Worm (Caenorhabditis elegans) whole organism, L1 larva: ENCODE results near the gene ins-1.

Experiments
- F16B12.6 ChIP-seq: fragments of 150-350 bp; optimal IDR thresholded peaks from 2 replicates; lab custom pipeline; 2014; ENCODE audit warnings: missing biosample characterization, missing genetic modification characterization
- Y116A8C.19 ChIP-seq: sonication (generic microtip); optimal IDR thresholded peaks from 2 replicates; lab custom pipeline; 2016; ENCODE audit warnings: missing compliant biosample characterization, missing genetic modification characterization, borderline replicate concordance
- aha-1 ChIP-seq: fragments of 150-350 bp; optimal IDR thresholded peaks from 2 replicates; lab custom pipeline; 2014; ENCODE audit warnings: missing biosample characterization, missing genetic modification characterization
- alr-1 ChIP-seq: fragments of 200-800 bp; sonication (Bioruptor generic); optimal IDR thresholded peaks from 2 replicates; lab custom pipeline; 2018; ENCODE audit warnings: borderline replicate concordance, mild to moderate bottlenecking, missing genetic modification characterization, missing compliant biosample characterization
- ama-1 ChIP-seq: fragments of 150-350 bp; optimal IDR thresholded peaks from 2 replicates; lab custom pipeline; 2014
- blmp-1 ChIP-seq: fragments of 150-350 bp; optimal IDR thresholded peaks from 2 replicates; lab custom pipeline; 2014; ENCODE audit warnings: missing biosample characterization, missing genetic modification characterization
- ceh-8 ChIP-seq: fragments of 200-800 bp; sonication (Bioruptor generic); optimal IDR thresholded peaks from 2 replicates; lab custom pipeline; 2018; ENCODE audit warnings: mild to moderate bottlenecking, missing genetic modification characterization, moderate library complexity, missing compliant biosample characterization
- ceh-82 ChIP-seq, 3 experiments: fragments of 150-350 bp in 1 of 3; sonication (generic microtip) in 2 of 3; optimal IDR thresholded peaks; 2 replicates each; lab custom pipeline; 2014 to 2017; ENCODE audit warnings: missing biosample characterization in 3 of 3, missing genetic modification characterization in 3 of 3
- ceh-90 ChIP-seq: sonication (generic microtip); optimal IDR thresholded peaks from 2 replicates; lab custom pipeline; 2016; ENCODE audit warnings: missing genetic modification characterization, missing compliant biosample characterization
- ces-1 ChIP-seq: fragments of 150-350 bp; optimal IDR thresholded peaks from 2 replicates; lab custom pipeline; 2014; ENCODE audit warnings: missing biosample characterization, missing genetic modification reagents, missing genetic modification characterization
- dpl-1 ChIP-seq, 3 experiments: fragments of 150-350 bp in 2 of 3; sonication (generic microtip) in 1 of 3; optimal IDR thresholded peaks; 2 replicates each; lab custom pipeline; 2014 to 2017; ENCODE audit warnings: missing biosample characterization in 3 of 3, missing genetic modification characterization in 3 of 3, missing genetic modification reagents in 3 of 3
- dsc-1 ChIP-seq: sonication (generic microtip); optimal IDR thresholded peaks from 2 replicates; lab custom pipeline; 2016; ENCODE audit warnings: mild to moderate bottlenecking, missing genetic modification characterization, missing compliant biosample characterization
- efl-1 ChIP-seq, 4 experiments: fragments of 150-350 bp; optimal IDR thresholded peaks in 3 of 4; peaks in 1 of 4; 1 replicate in 1 of 4; 2 replicates in 3 of 4; lab custom pipeline; 2014; ENCODE audit warnings: missing biosample characterization in 2 of 4, missing genetic modification characterization in 2 of 4, missing genetic modification reagents in 2 of 4
- egl-27 ChIP-seq, 2 experiments: fragments of 150-350 bp in 1 of 2; sonication (generic microtip); optimal IDR thresholded peaks; 3 replicates each; lab custom pipeline; 2017 to 2018; ENCODE audit warnings: missing biosample characterization in 2 of 2, missing genetic modification characterization in 2 of 2, missing genetic modification reagents in 2 of 2
- elt-3 ChIP-seq, 6 experiments: fragments of 150-350 bp in 1 of 6; sonication (generic microtip); optimal IDR thresholded peaks; 2 replicates each; lab custom pipeline; 2017 to 2018; ENCODE audit warnings: missing biosample characterization in 6 of 6, missing genetic modification characterization in 6 of 6, inconsistent platforms in 1 of 6
- ets-5 ChIP-seq: fragments of 200-800 bp; sonication (Bioruptor generic); IDR thresholded peaks from 2 replicates; pipeline ENCODE4 v1.3.6; 2022; ENCODE audit warnings: missing genetic modification characterization, missing compliant biosample characterization
- fkh-10 ChIP-seq: sonication (generic microtip); optimal IDR thresholded peaks from 2 replicates; lab custom pipeline; 2017; ENCODE audit warnings: missing biosample characterization, missing genetic modification reagents, missing genetic modification characterization
- fkh-8 ChIP-seq: sonication (generic microtip); optimal IDR thresholded peaks from 2 replicates; lab custom pipeline; 2016; ENCODE audit warnings: mild to moderate bottlenecking, missing genetic modification characterization, missing compliant biosample characterization
- fos-1 ChIP-seq: fragments of 150-350 bp; optimal IDR thresholded peaks from 2 replicates; lab custom pipeline; 2014; ENCODE audit warnings: missing biosample characterization, missing genetic modification characterization
- grh-1 ChIP-seq: fragments of 200-800 bp; sonication (Bioruptor generic); IDR thresholded peaks from 2 replicates; pipeline ENCODE4 v1.3.6; 2022; ENCODE audit warnings: missing genetic modification reagents, missing genetic modification characterization, missing compliant biosample characterization
- hlh-17 ChIP-seq: fragments of 200-800 bp; sonication (Bioruptor generic); optimal IDR thresholded peaks from 2 replicates; lab custom pipeline; 2018; ENCODE audit warnings: missing genetic modification characterization, mild to moderate bottlenecking, missing compliant biosample characterization, moderate library complexity, borderline replicate concordance
- hlh-4 ChIP-seq: sonication (generic microtip); optimal IDR thresholded peaks from 2 replicates; lab custom pipeline; 2016; ENCODE audit warnings: mild to moderate bottlenecking, missing genetic modification characterization, missing compliant biosample characterization
- hpl-2 ChIP-seq: fragments of 150-350 bp; optimal IDR thresholded peaks from 2 replicates; lab custom pipeline; 2014; ENCODE audit warnings: missing biosample characterization, missing genetic modification reagents, missing genetic modification characterization
- irx-1 ChIP-seq: sonication (generic microtip); optimal IDR thresholded peaks from 2 replicates; lab custom pipeline; 2016; ENCODE audit warnings: missing genetic modification characterization, missing compliant biosample characterization
- lin-14 ChIP-seq: fragments of 200-800 bp; sonication (Bioruptor generic); optimal IDR thresholded peaks from 2 replicates; lab custom pipeline; 2018; ENCODE audit warnings: mild to moderate bottlenecking, missing genetic modification characterization, moderate library complexity, missing compliant biosample characterization
- lin-39 ChIP-seq: fragments of 150-350 bp; optimal IDR thresholded peaks from 2 replicates; lab custom pipeline; 2014; ENCODE audit warnings: missing biosample characterization, missing genetic modification reagents, missing genetic modification characterization
- lsy-2 ChIP-seq, 2 experiments: fragments of 150-350 bp; optimal IDR thresholded peaks; 2 replicates each; lab custom pipeline; 2014; ENCODE audit warnings: missing biosample characterization in 2 of 2, missing genetic modification characterization in 2 of 2
- mdl-1 ChIP-seq, 2 experiments: fragments of 150-350 bp; optimal IDR thresholded peaks; 2 replicates each; lab custom pipeline; 2014 to 2017; ENCODE audit warnings: missing biosample characterization in 2 of 2, missing genetic modification characterization in 2 of 2, inconsistent platforms in 1 of 2
- mep-1 ChIP-seq: fragments of 150-350 bp; optimal IDR thresholded peaks from 2 replicates; lab custom pipeline; 2014; ENCODE audit warnings: missing biosample characterization, missing genetic modification characterization
- nhr-20 ChIP-seq: sonication (generic microtip); optimal IDR thresholded peaks from 2 replicates; lab custom pipeline; 2016; ENCODE audit warnings: mild to moderate bottlenecking, missing genetic modification characterization, missing compliant biosample characterization
- nhr-71 ChIP-seq: sonication (generic microtip); optimal IDR thresholded peaks from 2 replicates; lab custom pipeline; 2016; ENCODE audit warnings: mild to moderate bottlenecking, missing genetic modification characterization, moderate library complexity, missing compliant biosample characterization
- nhr-76 ChIP-seq: sonication (generic microtip); optimal IDR thresholded peaks from 2 replicates; lab custom pipeline; 2017; ENCODE audit warnings: missing biosample characterization, missing genetic modification characterization
- nhr-84 ChIP-seq: sonication (generic microtip); optimal IDR thresholded peaks from 2 replicates; lab custom pipeline; 2017; ENCODE audit warnings: missing biosample characterization, missing genetic modification characterization
- nhr-85 ChIP-seq: sonication (generic microtip); peaks from one replicate; lab custom pipeline; 2016; ENCODE audit warnings: missing genetic modification characterization, inconsistent platforms, missing compliant biosample characterization
- pag-3 ChIP-seq: sonication (generic microtip); optimal IDR thresholded peaks from 2 replicates; lab custom pipeline; 2017; ENCODE audit warnings: missing genetic modification characterization, mild to moderate bottlenecking, missing compliant biosample characterization, antibody characterized with exemption, borderline replicate concordance; ENCODE audit not compliant: insufficient read depth
- pqm-1 ChIP-seq: sonication (generic microtip); optimal IDR thresholded peaks from 3 replicates; lab custom pipeline; 2017; ENCODE audit warnings: missing biosample characterization, missing genetic modification characterization
- rnt-1 ChIP-seq: sonication (generic microtip); optimal IDR thresholded peaks from 2 replicates; lab custom pipeline; 2016; ENCODE audit warnings: mild to moderate bottlenecking, missing genetic modification characterization, moderate library complexity, missing compliant biosample characterization
- skn-1 ChIP-seq: fragments of 150-350 bp; optimal IDR thresholded peaks from 2 replicates; lab custom pipeline; 2014; ENCODE audit warnings: missing biosample characterization, missing genetic modification characterization
- snu-23 ChIP-seq: sonication (generic microtip); optimal IDR thresholded peaks from 2 replicates; lab custom pipeline; 2016; ENCODE audit warnings: missing genetic modification characterization, missing compliant biosample characterization
- sptf-1 ChIP-seq: fragments of 150-350 bp; optimal IDR thresholded peaks from 2 replicates; lab custom pipeline; 2014; ENCODE audit warnings: missing biosample characterization, missing genetic modification characterization
- swsn-7 ChIP-seq: sonication (generic microtip); optimal IDR thresholded peaks from 2 replicates; lab custom pipeline; 2016; ENCODE audit warnings: missing genetic modification characterization, missing compliant biosample characterization
- unc-130 ChIP-seq: fragments of 150-350 bp; optimal IDR thresholded peaks from 2 replicates; lab custom pipeline; 2017; ENCODE audit warnings: missing biosample characterization, missing genetic modification characterization, inconsistent platforms
- unc-86 ChIP-seq: sonication (generic microtip); optimal IDR thresholded peaks from 2 replicates; lab custom pipeline; 2016; ENCODE audit warnings: missing genetic modification characterization, missing compliant biosample characterization
- xbp-1 ChIP-seq: sonication (generic microtip); optimal IDR thresholded peaks from 2 replicates; lab custom pipeline; 2016; ENCODE audit warnings: missing genetic modification characterization, missing compliant biosample characterization
- zag-1 ChIP-seq: fragments of 150-350 bp; optimal IDR thresholded peaks from 2 replicates; lab custom pipeline; 2014; ENCODE audit warnings: missing biosample characterization, missing genetic modification characterization
- ztf-11 ChIP-seq, 2 experiments: sonication (generic microtip); optimal IDR thresholded peaks; 2 replicates each; lab custom pipeline; 2016 to 2017; ENCODE audit warnings: missing genetic modification characterization in 2 of 2, missing biosample characterization in 1 of 2, missing compliant biosample characterization in 1 of 2
- ztf-4 ChIP-seq: fragments of 150-350 bp; optimal IDR thresholded peaks from 2 replicates; lab custom pipeline; 2014; ENCODE audit warnings: missing biosample characterization, missing genetic modification characterization

The ins-1 gene

ce11 chrIV:10422230-10422629 is 14.3 kb upstream of the ins-1 start:
- TF ChIP-seq blmp-1 (tag; lab: Kevin White, UChicago) (no peak), nhr-71 (tag; lab: Kevin White, UChicago) (peak; percentile 3), rnt-1 (peak; percentile 39), lin-14 (peak; percentile 58), zag-1 (no peak), hlh-4 (tag; lab: Kevin White, UChicago) (no peak), efl-1 (optimal IDR thresholded peaks at IDR 0.05; lab: Kevin White, UChicago) (no peak), efl-1 (GFP tag; optimal IDR thresholded peaks at IDR 0.05 in 1 of 2; lab: Kevin White, UChicago) (no peak)

DNA sequence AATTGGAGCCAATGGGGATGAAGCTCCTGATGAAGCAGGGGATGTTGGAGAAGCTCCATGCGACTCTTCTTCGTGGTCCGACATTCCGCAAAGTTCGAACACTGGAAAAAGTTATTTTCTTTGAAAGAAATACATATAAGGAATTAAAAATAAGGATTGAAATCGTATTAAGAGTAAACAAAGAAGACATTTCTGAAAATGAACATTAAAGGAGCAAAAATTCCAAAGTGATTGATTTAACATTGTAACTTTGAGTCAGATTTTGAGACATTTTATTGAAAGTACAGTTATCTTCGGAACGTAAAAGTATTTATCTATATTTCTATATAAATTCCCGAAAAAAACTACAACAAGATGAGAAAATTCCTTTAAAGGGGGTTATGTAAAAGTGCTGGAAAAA is 12.0 kb upstream of the ins-1 start, which contains the start of gene F13B12.1:
Gene F13B12.1, minus strand, starts transcription at position 101 of the 400 bp plus-strand sequence.
- no peak for TF ChIP-seq ama-1
- no peak for TF ChIP-seq pag-3 (tag; lab: Kevin White, UChicago)
- no peak for TF ChIP-seq fkh-8 (tag; lab: Kevin White, UChicago)
- no peak for TF ChIP-seq ceh-82 (tag; optimal IDR thresholded peaks at IDR 0.05; lab: Kevin White, UChicago)
- TF ChIP-seq nhr-76 (tag; lab: Kevin White, UChicago): no peak
- TF ChIP-seq Y116A8C.19 (tag; lab: Kevin White, UChicago): no peak
- no peak for TF ChIP-seq nhr-71 (tag; lab: Kevin White, UChicago)
- TF ChIP-seq ces-1 (GFP tag; lab: Kevin White, UChicago): no peak
- TF ChIP-seq nhr-20 (tag; lab: Kevin White, UChicago): no peak
- no peak for TF ChIP-seq fos-1 (tag; lab: Kevin White, UChicago)
- TF ChIP-seq unc-86 (tag; lab: Kevin White, UChicago): no peak
- no peak for TF ChIP-seq nhr-84 (tag; lab: Kevin White, UChicago)
- no peak for TF ChIP-seq ztf-11 (tag; optimal IDR thresholded peaks at IDR 0.05; lab: Kevin White, UChicago)
- no peak for TF ChIP-seq alr-1 (tag; lab: Kevin White, UChicago)

DNA sequence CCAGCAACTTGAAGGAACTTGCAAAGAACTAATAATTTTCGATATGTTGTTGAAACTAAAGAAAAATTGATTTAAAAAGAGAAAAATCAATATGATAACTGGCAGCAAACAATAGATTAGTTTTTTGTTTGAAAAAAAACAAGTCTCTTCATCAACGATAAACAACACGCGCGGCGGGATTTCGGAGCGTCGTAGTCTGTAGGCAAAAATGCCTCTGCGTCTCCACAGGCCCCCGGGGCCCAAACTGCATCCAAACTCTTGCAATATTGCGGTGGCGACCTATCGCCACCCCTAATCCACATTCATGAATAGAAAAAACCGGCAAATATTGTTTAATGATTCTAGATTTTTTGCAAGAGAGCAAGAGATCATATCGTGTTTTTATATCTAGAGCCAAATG is 11.4 kb upstream of the ins-1 start:
- peak in 2 of 3 experiments; percentile 36 to 39 for TF ChIP-seq dpl-1 (GFP tag; optimal IDR thresholded peaks at IDR 0.05; lab: Kevin White, UChicago)
- no peak for TF ChIP-seq ztf-4
- no peak for TF ChIP-seq pqm-1
- peak; percentile 38 for TF ChIP-seq lin-14
- no peak for TF ChIP-seq nhr-85 (tag; lab: Kevin White, UChicago)
- TF ChIP-seq irx-1 (tag; lab: Kevin White, UChicago): no peak
- no peak for TF ChIP-seq aha-1 (tag; lab: Kevin White, UChicago)
- no peak for TF ChIP-seq elt-3 (tag; optimal IDR thresholded peaks at IDR 0.05; lab: Kevin White, UChicago)
- TF ChIP-seq dsc-1 (tag; lab: Kevin White, UChicago): no peak
- no peak for TF ChIP-seq F16B12.6 (tag; lab: Kevin White, UChicago)
- peak; percentile 24 for TF ChIP-seq nhr-71 (tag; lab: Kevin White, UChicago)
- no peak for TF ChIP-seq ets-5 (GFP tag; lab: Robert Waterston, UW)
- no peak for TF ChIP-seq alr-1 (tag; lab: Kevin White, UChicago)
- TF ChIP-seq unc-130 (tag; lab: Kevin White, UChicago): no peak
- TF ChIP-seq lin-39 (tag; lab: Kevin White, UChicago): no peak
- TF ChIP-seq rnt-1: peak; percentile 49
- TF ChIP-seq xbp-1 (tag; lab: Kevin White, UChicago): peak; percentile 4
- peak; percentile 5 for TF ChIP-seq skn-1 (tag; lab: Kevin White, UChicago)
- no peak for TF ChIP-seq hlh-17
- TF ChIP-seq nhr-20 (tag; lab: Kevin White, UChicago): peak; percentile 22
- TF ChIP-seq mdl-1 (tag; optimal IDR thresholded peaks at IDR 0.05; lab: Kevin White, UChicago): no peak
- no peak for TF ChIP-seq grh-1 (GFP tag; lab: Robert Waterston, UW)
- TF ChIP-seq blmp-1 (tag; lab: Kevin White, UChicago): peak; percentile 7
- peak; percentile 1 for TF ChIP-seq swsn-7 (tag; lab: Kevin White, UChicago)
- TF ChIP-seq ceh-82 (tag; optimal IDR thresholded peaks at IDR 0.05; lab: Kevin White, UChicago): peak in 1 of 3 experiments; percentile 5
- peak; percentile 25 for TF ChIP-seq fkh-10 (GFP tag; lab: Kevin White, UChicago)
- TF ChIP-seq snu-23 (GFP tag; lab: Kevin White, UChicago): peak; percentile 50
- TF ChIP-seq lsy-2 (tag; optimal IDR thresholded peaks at IDR 0.05; lab: Kevin White, UChicago): peak; percentile 19 to 61
- TF ChIP-seq ceh-8 (GFP tag; lab: Kevin White, UChicago): no peak
- peak; percentile 23 to 44 for TF ChIP-seq efl-1 (optimal IDR thresholded peaks at IDR 0.05; lab: Kevin White, UChicago)
- no peak for TF ChIP-seq efl-1 (GFP tag; optimal IDR thresholded peaks at IDR 0.05 in 1 of 2; lab: Kevin White, UChicago)
- no peak for TF ChIP-seq ceh-90 (tag; lab: Kevin White, UChicago)
- TF ChIP-seq nhr-76 (tag; lab: Kevin White, UChicago): no peak
- peak in 1 of 2 experiments; percentile 24 for TF ChIP-seq ztf-11 (tag; optimal IDR thresholded peaks at IDR 0.05; lab: Kevin White, UChicago)
- peak; percentile 34 for TF ChIP-seq mep-1
- TF ChIP-seq hpl-2 (GFP tag; lab: Kevin White, UChicago): no peak
- TF ChIP-seq egl-27 (tag; optimal IDR thresholded peaks at IDR 0.05; lab: Kevin White, UChicago): no peak
- TF ChIP-seq sptf-1 (tag; lab: Kevin White, UChicago): no peak
